Fruit fly (Drosophila melanogaster) whole organism, wandering third instar larva: ENCODE data around the gene Dip-B.
A peak's percentile ranks its signal among the peaks of the same experiment; 100 is the strongest.

ENCODE experiments used
- CG9705 ChIP-seq: fragments of 200-800 bp; sonication (Bioruptor generic); optimal IDR thresholded peaks from 2 replicates; lab custom pipeline; 2018; ENCODE audit warnings: missing biosample characterization, mild to moderate bottlenecking, missing genetic modification characterization
- CrebA ChIP-seq: fragments of 200-800 bp; sonication (Bioruptor generic); optimal IDR thresholded peaks from 2 replicates; lab custom pipeline; 2016; ENCODE audit warnings: missing biosample characterization, mild to moderate bottlenecking, missing genetic modification characterization, borderline replicate concordance
- Dfd ChIP-seq: fragments of >200 bp; optimal IDR thresholded peaks from 2 replicates; lab custom pipeline; 2017; ENCODE audit warnings: missing biosample characterization, missing genetic modification characterization
- Dif ChIP-seq: fragments of 200-275, 200-300 bp; sonication (Bioruptor generic); optimal IDR thresholded peaks from 2 replicates; lab custom pipeline; 2018; ENCODE audit warnings: missing biosample characterization, missing genetic modification characterization; ENCODE audit not compliant: partially characterized antibody
- GATAd ChIP-seq: sonication (Bioruptor generic); optimal IDR thresholded peaks from 2 replicates; lab custom pipeline; 2016; ENCODE audit warnings: missing biosample characterization, missing genetic modification characterization
- Hnf4 ChIP-seq: fragments of 200-800 bp; sonication (Bioruptor generic); optimal IDR thresholded peaks from 2 replicates; lab custom pipeline; 2016; ENCODE audit warnings: missing biosample characterization, mild to moderate bottlenecking, missing genetic modification characterization
- Hr78 ChIP-seq: fragments of >200 bp; optimal IDR thresholded peaks from 2 replicates; lab custom pipeline; 2017; ENCODE audit warnings: missing biosample characterization, missing genetic modification characterization
- Hr83 ChIP-seq: fragments of 200-300 bp; sonication (Bioruptor generic); optimal IDR thresholded peaks from 2 replicates; lab custom pipeline; 2016; ENCODE audit warnings: missing biosample characterization, mild to moderate bottlenecking, missing genetic modification characterization, moderate library complexity; ENCODE audit not compliant: poor library complexity, severe bottlenecking
- Jra ChIP-seq: sonication (Bioruptor generic); optimal IDR thresholded peaks from 2 replicates; lab custom pipeline; 2016; ENCODE audit warnings: missing biosample characterization, missing genetic modification characterization
- N ChIP-seq: fragments of >200 bp; optimal IDR thresholded peaks from 2 replicates; lab custom pipeline; 2018; ENCODE audit warnings: missing biosample characterization, missing external identifiers, missing genetic modification characterization
- Rel ChIP-seq, 2 experiments: fragments of 200-800 bp; sonication (Bioruptor generic) in 1 of 2; optimal IDR thresholded peaks; 2 replicates in 1 of 2; 3 replicates in 1 of 2; lab custom pipeline; 2016 to 2019; ENCODE audit warnings: mild to moderate bottlenecking in 2 of 2, missing biosample characterization in 2 of 2, missing genetic modification characterization in 2 of 2, moderate library complexity in 1 of 2
- Sp1 ChIP-seq: fragments of 200-800 bp; sonication (Bioruptor generic); optimal IDR thresholded peaks from 3 replicates; lab custom pipeline; 2019; ENCODE audit warnings: missing biosample characterization, mild to moderate bottlenecking, missing genetic modification characterization, moderate library complexity
- dl ChIP-seq, 2 experiments: fragments of 175-275, 200-275 bp in 1 of 2; fragments of 200-275 bp in 1 of 2; sonication (Bioruptor generic); optimal IDR thresholded peaks; lab custom pipeline; 2018; ENCODE audit warnings: mild to moderate bottlenecking in 2 of 2, missing biosample characterization in 2 of 2, missing genetic modification characterization in 2 of 2, moderate library complexity in 2 of 2; ENCODE audit not compliant: partially characterized antibody in 2 of 2, insufficient read depth in 1 of 2
- foxo ChIP-seq, 2 experiments: fragments of 200-800 bp; sonication (Bioruptor generic); optimal IDR thresholded peaks; 2 replicates in 1 of 2; 3 replicates in 1 of 2; lab custom pipeline; 2016 to 2017; ENCODE audit warnings: missing biosample characterization in 2 of 2, missing genetic modification characterization in 2 of 2
- fru ChIP-seq: fragments of 200-800 bp; sonication (Bioruptor generic); optimal IDR thresholded peaks from 3 replicates; lab custom pipeline; 2016; ENCODE audit warnings: missing biosample characterization, mild to moderate bottlenecking, missing genetic modification characterization
- h ChIP-seq: fragments of 200-800 bp; sonication (Bioruptor generic); optimal IDR thresholded peaks from 3 replicates; lab custom pipeline; 2016; ENCODE audit warnings: missing biosample characterization, mild to moderate bottlenecking, missing genetic modification characterization
- jim ChIP-seq: fragments of 175-275, 200-325 bp; sonication (Bioruptor generic); optimal IDR thresholded peaks from 2 replicates; lab custom pipeline; 2016; ENCODE audit warnings: missing biosample characterization, mild to moderate bottlenecking, missing genetic modification characterization
- lola ChIP-seq: fragments of >200 bp; optimal IDR thresholded peaks from 2 replicates; lab custom pipeline; 2017; ENCODE audit warnings: missing biosample characterization, missing genetic modification characterization
- pan ChIP-seq: fragments of >200 bp; optimal IDR thresholded peaks from 2 replicates; lab custom pipeline; 2017
- psq ChIP-seq: fragments of 200-800 bp; sonication (Bioruptor generic); optimal IDR thresholded peaks from 3 replicates; lab custom pipeline; 2017; ENCODE audit warnings: missing biosample characterization, mild to moderate bottlenecking, missing genetic modification characterization, moderate library complexity
- rgr ChIP-seq: fragments of 200-800 bp; sonication (Bioruptor generic); optimal IDR thresholded peaks from 3 replicates; lab custom pipeline; 2016; ENCODE audit warnings: missing biosample characterization, mild to moderate bottlenecking, missing genetic modification characterization
- sage ChIP-seq: fragments of 200-800 bp; sonication (Bioruptor generic); optimal IDR thresholded peaks from 2 replicates; lab custom pipeline; 2016; ENCODE audit warnings: missing biosample characterization, mild to moderate bottlenecking, missing genetic modification characterization
- sv ChIP-seq: fragments of 200-800 bp; sonication (Bioruptor generic); optimal IDR thresholded peaks from 3 replicates; lab custom pipeline; 2016; ENCODE audit warnings: missing biosample characterization, missing genetic modification characterization
- tai ChIP-seq: sonication (Bioruptor generic); optimal IDR thresholded peaks from 2 replicates; lab custom pipeline; 2016; ENCODE audit warnings: missing biosample characterization, missing genetic modification characterization
- usp ChIP-seq: fragments of >200 bp; optimal IDR thresholded peaks from 2 replicates; lab custom pipeline; 2017; ENCODE audit warnings: missing biosample characterization, missing genetic modification characterization
- woc ChIP-seq: sonication (Bioruptor generic); optimal IDR thresholded peaks from 2 replicates; lab custom pipeline; 2016; ENCODE audit warnings: missing biosample characterization, mild to moderate bottlenecking, missing genetic modification characterization

Dip-B gene

dm6 chr3R:13815022-13815440 lies 32.9 kb downstream of the Dip-B start:
- TF ChIP-seq Rel (GFP tag; optimal IDR thresholded peaks at IDR 0.05; lab: Kevin White, UChicago) (no peak), Rel (tag; optimal IDR thresholded peaks at IDR 0.05; lab: Kevin White, UChicago) (no peak), woc (no peak), fru (GFP tag; lab: Kevin White, UChicago) (no peak), h (GFP tag; lab: Kevin White, UChicago) (no peak), Sp1 (GFP tag; lab: Kevin White, UChicago) (no peak), GATAd (GFP tag; lab: Kevin White, UChicago) (no peak), sage (GFP tag; lab: Kevin White, UChicago) (no peak), sv (GFP tag; lab: Kevin White, UChicago) (no peak), N (GFP tag; lab: Kevin White, UChicago) (no peak), pan (lab: Kevin White, UChicago) (no peak), Dfd (no peak), jim (GFP tag; lab: Kevin White, UChicago) (no peak), Jra (no peak), foxo (GFP tag; optimal IDR thresholded peaks at IDR 0.05; lab: Kevin White, UChicago) (no peak), Hnf4 (GFP tag; lab: Kevin White, UChicago) (no peak), psq (GFP tag; lab: Kevin White, UChicago) (no peak), rgr (GFP tag; lab: Kevin White, UChicago) (no peak), CrebA (GFP tag; lab: Kevin White, UChicago) (no peak)

dm6 chr3R:13815566-13816374 lies 33.7 kb downstream of the Dip-B start:
- TF ChIP-seq sv (GFP tag; lab: Kevin White, UChicago) (no peak), jim (GFP tag; lab: Kevin White, UChicago) (no peak), GATAd (GFP tag; lab: Kevin White, UChicago) (no peak), tai (no peak), Dif (GFP tag; lab: Kevin White, UChicago) (no peak), fru (GFP tag; lab: Kevin White, UChicago) (no peak), usp (no peak), CG9705 (GFP tag; lab: Kevin White, UChicago) (no peak), foxo (GFP tag; optimal IDR thresholded peaks at IDR 0.05; lab: Kevin White, UChicago) (no peak), dl (GFP tag; optimal IDR thresholded peaks at IDR 0.05; lab: Kevin White, UChicago; ENCODE audit: insufficient read depth in 1 of 2, partially characterized antibody in 2 of 2) (no peak)
- TF ChIP-seq, all 38 proteins: peak for 0

dm6 chr3R:13816375-13816711 lies 34.3 kb downstream of the Dip-B start:
- TF ChIP-seq tai (no peak), Rel (GFP tag; optimal IDR thresholded peaks at IDR 0.05; lab: Kevin White, UChicago) (no peak), Rel (tag; optimal IDR thresholded peaks at IDR 0.05; lab: Kevin White, UChicago) (peak; percentile 20)

- no peak for TF ChIP-seq Hr78
- TF ChIP-seq CG9705 (GFP tag; lab: Kevin White, UChicago): no peak
- TF ChIP-seq GATAd (GFP tag; lab: Kevin White, UChicago): no peak
- TF ChIP-seq sv (GFP tag; lab: Kevin White, UChicago): peak; percentile 40
- TF ChIP-seq, all 38 proteins: peak for 1
These were observed 35.6 kb downstream of the Dip-B start for dm6 chr3R:13817480-13818305.

dm6 chr3R:13819037-13819436 lies 36.9 kb downstream of the Dip-B start:
- TF ChIP-seq sage (GFP tag; lab: Kevin White, UChicago) (no peak), N (GFP tag; lab: Kevin White, UChicago) (no peak), Hr83 (GFP tag; lab: Kevin White, UChicago) (peak; percentile 16), lola (GFP tag; lab: Kevin White, UChicago) (no peak)
